Fruit fly (Drosophila melanogaster) whole organism, embryonic: ENCODE measurements around the gene wda.

Source experiments
- CG10267 ChIP-seq: fragments of 200-800 bp; sonication (Bioruptor generic); optimal IDR thresholded peaks from 2 replicates; lab custom pipeline; 2018; ENCODE audit warnings: missing biosample characterization, mild to moderate bottlenecking, missing genetic modification characterization, moderate library complexity
- CG10431 ChIP-seq: fragments of 200-800 bp; sonication (Bioruptor generic); optimal IDR thresholded peaks from 3 replicates; lab custom pipeline; 2018; ENCODE audit warnings: missing biosample characterization, mild to moderate bottlenecking, missing genetic modification characterization
- CG10462 ChIP-seq: fragments of 200-800 bp; sonication (Bioruptor generic); optimal IDR thresholded peaks from 2 replicates; lab custom pipeline; 2016; ENCODE audit warnings: missing biosample characterization, missing genetic modification characterization
- CG10959 ChIP-seq: fragments of 200-800 bp; sonication (Bioruptor generic); IDR thresholded peaks from 2 replicates; pipeline ENCODE4 v1.3.6; 2022; ENCODE audit warnings: missing biosample characterization, missing genetic modification characterization
- CG12071 ChIP-seq: fragments of 200-800 bp; sonication (Bioruptor generic); optimal IDR thresholded peaks from 3 replicates; lab custom pipeline; 2018; ENCODE audit warnings: missing biosample characterization, mild to moderate bottlenecking, missing genetic modification characterization
- CG12155 ChIP-seq: fragments of 200-800 bp; sonication (Bioruptor generic); optimal IDR thresholded peaks from 3 replicates; lab custom pipeline; 2016; ENCODE audit warnings: missing biosample characterization, missing genetic modification characterization
- CG13296 ChIP-seq: fragments of 200-800 bp; sonication (Bioruptor generic); optimal IDR thresholded peaks from 3 replicates; lab custom pipeline; 2018; ENCODE audit warnings: missing biosample characterization, mild to moderate bottlenecking, missing genetic modification characterization
- CG17361 ChIP-seq: fragments of 200-800 bp; sonication (Bioruptor generic); IDR thresholded peaks from 3 replicates; pipeline ENCODE4 v1.3.6; 2022; ENCODE audit warnings: missing biosample characterization, missing genetic modification characterization
- CG2712 ChIP-seq: fragments of 200-800 bp; optimal IDR thresholded peaks from 3 replicates; lab custom pipeline; 2019; ENCODE audit warnings: missing biosample characterization, mild to moderate bottlenecking, missing genetic modification characterization, moderate library complexity
- CG30431 ChIP-seq: fragments of 200-800 bp; sonication (Bioruptor generic); optimal IDR thresholded peaks from 2 replicates; lab custom pipeline; 2017; ENCODE audit warnings: missing biosample characterization, missing genetic modification characterization
- CG3838 ChIP-seq: fragments of 200-800 bp; sonication (Bioruptor generic); optimal IDR thresholded peaks from 3 replicates; lab custom pipeline; 2016; ENCODE audit warnings: missing biosample characterization, missing genetic modification characterization
- CG3995 ChIP-seq: fragments of 200-800 bp; sonication (Bioruptor generic); optimal IDR thresholded peaks from 3 replicates; lab custom pipeline; 2016; ENCODE audit warnings: missing biosample characterization, missing genetic modification characterization
- CG6254 ChIP-seq: fragments of 200-800 bp; sonication (Bioruptor generic); optimal IDR thresholded peaks from 3 replicates; lab custom pipeline; 2017; ENCODE audit warnings: mild to moderate bottlenecking, missing biosample characterization, missing genetic modification reagents, missing genetic modification characterization
- CG6765 ChIP-seq: fragments of 200-800 bp; sonication (Bioruptor generic); optimal IDR thresholded peaks from 3 replicates; lab custom pipeline; 2017; ENCODE audit warnings: missing biosample characterization, mild to moderate bottlenecking, missing genetic modification characterization
- CG8388 ChIP-seq: fragments of 200-800 bp; sonication (Bioruptor generic); optimal IDR thresholded peaks from 2 replicates; lab custom pipeline; 2019; ENCODE audit warnings: missing biosample characterization, mild to moderate bottlenecking, missing genetic modification characterization, moderate library complexity
- CG8765 ChIP-seq: fragments of 200-800 bp; sonication (Bioruptor generic); IDR thresholded peaks from 2 replicates; pipeline ENCODE4 v1.3.6; 2022; ENCODE audit warnings: missing biosample characterization, missing genetic modification characterization
- CG9609 ChIP-seq: fragments of 200-800 bp; sonication (Bioruptor generic); optimal IDR thresholded peaks from 3 replicates; lab custom pipeline; 2016; ENCODE audit warnings: missing biosample characterization, missing genetic modification characterization
- CrebB ChIP-seq: fragments of 200-800 bp; sonication (Bioruptor generic); optimal IDR thresholded peaks from 3 replicates; lab custom pipeline; 2018; ENCODE audit warnings: missing biosample characterization, mild to moderate bottlenecking, missing genetic modification characterization
- HmgZ ChIP-seq: fragments of 200-800 bp; sonication (Bioruptor generic); optimal IDR thresholded peaks from 2 replicates; lab custom pipeline; 2018; ENCODE audit warnings: missing biosample characterization, mild to moderate bottlenecking, missing genetic modification characterization
- Hr3 ChIP-seq: fragments of 200-800 bp; sonication (Bioruptor generic); optimal IDR thresholded peaks from 3 replicates; lab custom pipeline; 2016; ENCODE audit warnings: missing biosample characterization, missing genetic modification characterization
- Lim3 ChIP-seq: fragments of 200-800 bp; sonication (Bioruptor generic); IDR thresholded peaks from 2 replicates; pipeline ENCODE4 v1.3.6; 2022; ENCODE audit warnings: missing biosample characterization, missing genetic modification characterization
- Mes4 ChIP-seq: fragments of 200-800 bp; sonication (Bioruptor generic); optimal IDR thresholded peaks from 2 replicates; lab custom pipeline; 2016; ENCODE audit warnings: missing biosample characterization, missing genetic modification characterization
- Neu2 ChIP-seq: fragments of 200-800 bp; sonication (Bioruptor generic); optimal IDR thresholded peaks from 3 replicates; lab custom pipeline; 2016; ENCODE audit warnings: missing biosample characterization, missing genetic modification characterization, borderline replicate concordance
- Nf-YC ChIP-seq: fragments of 200-800 bp; optimal IDR thresholded peaks from 3 replicates; lab custom pipeline; 2019; ENCODE audit warnings: missing biosample characterization, mild to moderate bottlenecking, missing genetic modification characterization, moderate library complexity
- Side ChIP-seq: fragments of 200-800 bp; sonication (Bioruptor generic); optimal IDR thresholded peaks from 2 replicates; lab custom pipeline; 2016; ENCODE audit warnings: missing biosample characterization, missing genetic modification characterization
- al ChIP-seq: fragments of 200-800 bp; sonication (Bioruptor generic); IDR thresholded peaks from 2 replicates; pipeline ENCODE4 v1.3.6; 2022; ENCODE audit warnings: missing biosample characterization, missing genetic modification characterization
- bbx ChIP-seq: fragments of 200-800 bp; sonication (Bioruptor generic); IDR thresholded peaks from 2 replicates; pipeline ENCODE4 v1.3.6; 2022; ENCODE audit warnings: missing biosample characterization, missing genetic modification characterization; ENCODE audit not compliant: partially characterized antibody
- chif ChIP-seq, 2 experiments: fragments of 200-800 bp; sonication (Bioruptor generic); optimal IDR thresholded peaks; 3 replicates each; lab custom pipeline; 2016; ENCODE audit warnings: missing biosample characterization in 2 of 2, missing genetic modification characterization in 2 of 2
- chn ChIP-seq: fragments of 200-800 bp; sonication (Bioruptor generic); optimal IDR thresholded peaks from 2 replicates; lab custom pipeline; 2016; ENCODE audit warnings: missing biosample characterization, missing genetic modification characterization
- corto ChIP-seq: fragments of 200-800 bp; sonication (Bioruptor generic); optimal IDR thresholded peaks from 2 replicates; lab custom pipeline; 2016; ENCODE audit warnings: missing biosample characterization, mild to moderate bottlenecking, missing genetic modification characterization, moderate library complexity
- crp ChIP-seq, 2 experiments: fragments of 200-800 bp; sonication (Bioruptor generic); optimal IDR thresholded peaks; 2 replicates in 1 of 2; 3 replicates in 1 of 2; lab custom pipeline; 2017; ENCODE audit warnings: missing biosample characterization in 2 of 2, missing genetic modification characterization in 2 of 2, mild to moderate bottlenecking in 1 of 2, moderate library complexity in 1 of 2
- danr ChIP-seq: fragments of 200-800 bp; sonication (Bioruptor generic); IDR thresholded peaks from 2 replicates; pipeline ENCODE4 v1.3.6; 2022; ENCODE audit warnings: missing biosample characterization, missing genetic modification characterization
- dati ChIP-seq: fragments of 200-800 bp; sonication (Bioruptor generic); IDR thresholded peaks from 2 replicates; pipeline ENCODE4 v1.3.6; 2022; ENCODE audit warnings: missing biosample characterization, missing genetic modification characterization
- ems ChIP-seq: fragments of 200-800 bp; sonication (Bioruptor generic); optimal IDR thresholded peaks from 3 replicates; lab custom pipeline; 2016; ENCODE audit warnings: missing biosample characterization, missing genetic modification characterization
- gcm2 ChIP-seq: fragments of 200-800 bp; sonication (Bioruptor generic); optimal IDR thresholded peaks from 2 replicates; lab custom pipeline; 2016; ENCODE audit warnings: missing biosample characterization, missing genetic modification characterization
- her ChIP-seq: fragments of 200-800 bp; sonication (Bioruptor generic); optimal IDR thresholded peaks from 2 replicates; lab custom pipeline; 2016; ENCODE audit warnings: missing biosample characterization, missing genetic modification characterization
- kay ChIP-seq: fragments of 200-800 bp; sonication (Bioruptor generic); optimal IDR thresholded peaks from 2 replicates; lab custom pipeline; 2016; ENCODE audit warnings: missing biosample characterization, missing genetic modification characterization
- klu ChIP-seq: fragments of 200-800 bp; sonication (Bioruptor generic); IDR thresholded peaks from 2 replicates; pipeline ENCODE4 v1.3.6; 2022; ENCODE audit warnings: missing biosample characterization, missing genetic modification characterization
- pfk ChIP-seq: fragments of 200-800 bp; sonication (Bioruptor generic); optimal IDR thresholded peaks from 2 replicates; lab custom pipeline; 2018; ENCODE audit warnings: missing biosample characterization, mild to moderate bottlenecking, missing genetic modification characterization, moderate library complexity
- pita ChIP-seq: fragments of 200-800 bp; sonication (Bioruptor generic); optimal IDR thresholded peaks from 2 replicates; lab custom pipeline; 2017; ENCODE audit warnings: missing biosample characterization, mild to moderate bottlenecking, missing genetic modification characterization
- pnt ChIP-seq: fragments of 200-800 bp; sonication (Bioruptor generic); optimal IDR thresholded peaks from 3 replicates; lab custom pipeline; 2016; ENCODE audit warnings: missing biosample characterization, missing genetic modification characterization
- prd ChIP-seq, 3 experiments: fragments of >200 bp in 2 of 3; fragments of 200-800 bp in 1 of 3; sonication (Bioruptor generic) in 1 of 3; optimal IDR thresholded peaks in 2 of 3; IDR thresholded peaks in 1 of 3; 2 replicates in 2 of 3; 3 replicates in 1 of 3; pipeline versions ENCODE4 v1.3.6 to Lab custom; 2017 to 2022; ENCODE audit warnings: missing biosample characterization in 1 of 3, missing genetic modification characterization in 1 of 3
- row ChIP-seq: fragments of 200-800 bp; sonication (Bioruptor generic); IDR thresholded peaks from 3 replicates; pipeline ENCODE4 v1.3.6; 2022; ENCODE audit warnings: missing biosample characterization, missing genetic modification characterization
- sc ChIP-seq, 3 experiments: fragments of >200 bp in 2 of 3; fragments of 200-800 bp in 1 of 3; sonication (Bioruptor generic) in 1 of 3; optimal IDR thresholded peaks; 2 replicates in 2 of 3; 3 replicates in 1 of 3; lab custom pipeline; 2017; ENCODE audit warnings: mild to moderate bottlenecking in 1 of 3, missing biosample characterization in 1 of 3, missing genetic modification characterization in 1 of 3, missing genetic modification reagents in 1 of 3
- sr ChIP-seq: fragments of 200-800 bp; sonication (Bioruptor generic); IDR thresholded peaks from 3 replicates; pipeline ENCODE4 v1.3.6; 2022; ENCODE audit warnings: missing biosample characterization, missing genetic modification characterization
- stc ChIP-seq: fragments of 200-800 bp; sonication (Bioruptor generic); IDR thresholded peaks from 2 replicates; pipeline ENCODE4 v1.3.6; 2022; ENCODE audit warnings: missing biosample characterization, missing genetic modification characterization
- tio ChIP-seq: fragments of 200-800 bp; sonication (Bioruptor generic); optimal IDR thresholded peaks from 2 replicates; lab custom pipeline; 2017; ENCODE audit warnings: missing biosample characterization, missing genetic modification characterization, inconsistent platforms
- usp ChIP-seq: fragments of >200 bp; optimal IDR thresholded peaks from 2 replicates; lab custom pipeline; 2017; ENCODE audit warnings: missing biosample characterization, missing genetic modification characterization
- vfl ChIP-seq: fragments of 200-800 bp; sonication (Bioruptor generic); optimal IDR thresholded peaks from 2 replicates; lab custom pipeline; 2016; ENCODE audit warnings: missing biosample characterization, missing genetic modification characterization
- z ChIP-seq: fragments of 200-800 bp; sonication (Bioruptor generic); IDR thresholded peaks from 3 replicates; pipeline ENCODE4 v1.3.6; 2022; ENCODE audit warnings: missing biosample characterization, missing genetic modification characterization
- zen2 ChIP-seq: fragments of 200-800 bp; sonication (Bioruptor generic); IDR thresholded peaks from 3 replicates; pipeline ENCODE4 v1.3.6; 2022; ENCODE audit warnings: missing biosample characterization, missing genetic modification characterization; ENCODE audit not compliant: partially characterized antibody

wda gene

dm6 chr3R:23225266-23225665, 32.6 kb downstream of the wda start (continued):
- no peak for TF ChIP-seq pita (GFP tag; lab: Kevin White, UChicago)
- TF ChIP-seq bbx, result no peak
- TF ChIP-seq Side (GFP tag; lab: Kevin White, UChicago), result peak; percentile 28
- TF ChIP-seq Mes4 (GFP tag; lab: Kevin White, UChicago), result no peak
- no peak for TF ChIP-seq gcm2 (GFP tag; lab: Kevin White, UChicago)
- TF ChIP-seq CrebB (tag; lab: Kevin White, UChicago), result peak; percentile 18
- peak; percentile 45 for TF ChIP-seq HmgZ (tag; lab: Kevin White, UChicago)
- TF ChIP-seq CG3838 (GFP tag; lab: Kevin White, UChicago), result no peak
- no peak for TF ChIP-seq CG2712 (tag; lab: Kevin White, UChicago)
- TF ChIP-seq tio, result peak; percentile 34
- TF ChIP-seq vfl (GFP tag; lab: Kevin White, UChicago), result no peak
- TF ChIP-seq Lim3 (GFP tag; lab: Robert Waterston, UW), result no peak
- TF ChIP-seq corto (GFP tag; lab: Kevin White, UChicago), result no peak
- TF ChIP-seq stc, result no peak
- TF ChIP-seq z, result no peak
- peak; percentile 57 for TF ChIP-seq CG13296 (GFP tag; lab: Kevin White, UChicago)
- TF ChIP-seq her (GFP tag; lab: Kevin White, UChicago), result no peak
- no peak for TF ChIP-seq Neu2
- TF ChIP-seq CG6254 (GFP tag; lab: Kevin White, UChicago), result no peak
- no peak for TF ChIP-seq zen2
- TF ChIP-seq Nf-YC (tag; lab: Kevin White, UChicago), result peak; percentile 4
- peak; percentile 38; the same call in 1 of the 3 replicates for TF ChIP-seq row
- TF ChIP-seq CG10959 (GFP tag; lab: Robert Waterston, UW), result no peak
- TF ChIP-seq CG6765, result peak; percentile 49
- no peak for TF ChIP-seq Hr3 (GFP tag; lab: Kevin White, UChicago)
- no peak for TF ChIP-seq CG8765
- TF ChIP-seq CG30431 (GFP tag; lab: Kevin White, UChicago), result no peak
- no peak for TF ChIP-seq sr
- no peak for TF ChIP-seq klu (GFP tag; lab: Robert Waterston, UW)
- 0 out of 3 replicates have a peak, but pooled peaks have one; percentile 30 for TF ChIP-seq CG17361 (GFP tag; lab: Robert Waterston, UW)
- TF ChIP-seq CG10431 (GFP tag; lab: Kevin White, UChicago), result no peak
- no peak for TF ChIP-seq CG8388 (GFP tag; lab: Kevin White, UChicago)
- TF ChIP-seq CG3995 (GFP tag; lab: Kevin White, UChicago), result no peak
- TF ChIP-seq sc (optimal IDR thresholded peaks at IDR 0.05; lab: Kevin White, UChicago), result no peak
- no peak for TF ChIP-seq sc (GFP tag; optimal IDR thresholded peaks at IDR 0.05; lab: Kevin White, UChicago)
- TF ChIP-seq pfk (GFP tag; lab: Kevin White, UChicago), result peak; percentile 36
- peak; percentile 70 for TF ChIP-seq CG12071 (GFP tag; lab: Kevin White, UChicago)
- TF ChIP-seq CG12155 (GFP tag; lab: Kevin White, UChicago), result no peak
- no peak for TF ChIP-seq dati (GFP tag; lab: Robert Waterston, UW)
- TF ChIP-seq al (GFP tag; lab: Robert Waterston, UW), result 0 out of 2 replicates have a peak, but pooled peaks have one; percentile 16
- TF ChIP-seq CG9609 (GFP tag; lab: Kevin White, UChicago), result peak; percentile 23
- peak; percentile 26 for TF ChIP-seq ems (GFP tag; lab: Kevin White, UChicago)
- TF ChIP-seq CG10462 (GFP tag; lab: Kevin White, UChicago), result no peak
- TF ChIP-seq crp (GFP tag; optimal IDR thresholded peaks at IDR 0.05; lab: Kevin White, UChicago), result no peak
- TF ChIP-seq chn (GFP tag; lab: Kevin White, UChicago), result no peak
- TF ChIP-seq pnt (GFP tag; lab: Kevin White, UChicago), result no peak
- TF ChIP-seq danr (GFP tag; lab: Robert Waterston, UW), result 0 out of 2 replicates have a peak, but pooled peaks have one; percentile 12
- TF ChIP-seq kay (GFP tag; lab: Kevin White, UChicago), result no peak
- no peak for TF ChIP-seq chif (GFP tag; optimal IDR thresholded peaks at IDR 0.05; lab: Kevin White, UChicago)
- TF ChIP-seq prd (optimal IDR thresholded peaks at IDR 0.05; lab: Kevin White, UChicago), result no peak
- TF ChIP-seq prd (GFP tag; IDR thresholded peaks at IDR 0.05; lab: Robert Waterston, UW), result no peak
- TF ChIP-seq usp, result no peak
- no peak for TF ChIP-seq CG10267
